Worm (Caenorhabditis elegans): ENCODE data around the gene clec-84.

DNA sequence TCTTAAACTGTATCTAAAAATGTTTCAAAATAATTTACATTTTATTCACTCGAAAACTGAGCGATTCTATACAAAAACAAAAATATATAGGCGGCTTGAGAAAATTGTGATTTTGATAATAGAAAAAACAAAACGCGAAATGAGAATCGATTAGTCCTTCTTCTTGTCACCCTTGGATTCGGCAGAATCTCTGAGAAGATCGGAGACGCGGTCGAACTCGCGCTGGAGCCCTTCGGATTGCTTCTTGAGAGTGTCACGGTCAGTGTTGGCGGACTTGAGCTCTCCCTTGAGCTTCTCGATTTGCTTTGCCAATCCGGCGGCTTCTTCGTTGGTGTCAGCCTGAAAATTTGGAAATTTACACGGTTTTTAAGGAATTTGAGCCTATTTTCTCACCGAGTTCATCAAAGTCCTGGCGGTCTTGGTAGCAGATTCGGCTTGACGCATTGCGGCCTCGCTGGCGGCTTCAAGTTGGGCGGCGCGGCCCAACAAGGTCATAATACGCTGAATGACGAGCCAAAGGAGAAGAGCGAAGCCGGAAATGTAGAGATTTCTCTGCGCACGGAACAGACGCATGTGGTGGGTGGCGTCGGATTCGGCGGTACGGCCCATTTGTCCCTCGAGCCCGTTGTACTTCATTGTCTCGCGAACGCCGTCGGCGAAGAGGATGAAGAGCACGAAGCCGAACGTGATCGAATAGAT is 49.4 kb downstream of the clec-84 start:
- TF ChIP-seq pes-1 (GFP tag; IDR thresholded peaks at IDR 0.05) (no peak), ama-1 (optimal IDR thresholded peaks at IDR 0.05) (no peak), flt-1 (GFP tag; IDR thresholded peaks at IDR 0.05) (no peak), hnd-1 (tag; optimal IDR thresholded peaks at IDR 0.05) (no peak), ceh-13 (GFP tag; optimal IDR thresholded peaks at IDR 0.05) (no peak), hmbx-1 (tag; optimal IDR thresholded peaks at IDR 0.05) (no peak), tbx-11 (GFP tag; IDR thresholded peaks at IDR 0.05) (no peak), ets-7 (tag; optimal IDR thresholded peaks at IDR 0.05) (no peak), tra-4 (tag; optimal IDR thresholded peaks at IDR 0.05) (no peak), aly-1 (tag; optimal IDR thresholded peaks at IDR 0.05) (no peak), B0310.2 (tag; optimal IDR thresholded peaks at IDR 0.05) (no peak), hmg-4 (GFP tag; optimal IDR thresholded peaks at IDR 0.05) (no peak)

All from whole organism, early embryonic.